Comparison of ENCODE assay signal across 1 fruit fly cellular context in genomic region chr2L:20148368-20148767, dm6.
A peak's percentile ranks its signal among the peaks of the same experiment; 100 is the strongest.
TF ChIP-seq lines count a peak whose summit lies in the region.

No protein-coding gene starts in this region.

TF ChIP-seq in whole organism, embryonic, 481 proteins besides CTCF, POLR2A, EP300 and RAD21 (continued from another document):
- TF ChIP-seq HmgZ (tag; optimal IDR thresholded peaks at IDR 0.05; lab: Kevin White, UChicago) (peak; percentile 27), stc (GFP tag; IDR thresholded peaks at IDR 0.05; lab: Robert Waterston, UW) (peak; percentile 28; the same call in 1 of the 2 replicates), row (GFP tag; IDR thresholded peaks at IDR 0.05; lab: Robert Waterston, UW) (peak; percentile 47; the same call in 2 of the 3 replicates), CG9876 (GFP tag; optimal IDR thresholded peaks at IDR 0.05; lab: Kevin White, UChicago) (peak; percentile 20), CG13287 (GFP tag; IDR thresholded peaks at IDR 0.05; lab: Robert Waterston, UW; ENCODE audit: partially characterized antibody) (peak; percentile 74), CG32772 (GFP tag; IDR thresholded peaks at IDR 0.05; lab: Robert Waterston, UW) (0 out of 2 replicates have a peak, but pooled peaks have one; percentile 8), Abd-B (GFP tag; optimal IDR thresholded peaks at IDR 0.05; lab: Kevin White, UChicago) (no peak), CG3847 (GFP tag; IDR thresholded peaks at IDR 0.05; lab: Robert Waterston, UW) (peak; percentile 86), pzg (GFP tag; optimal IDR thresholded peaks at IDR 0.05; lab: Kevin White, UChicago) (peak; percentile 82), zen2 (GFP tag; IDR thresholded peaks at IDR 0.05; lab: Robert Waterston, UW; ENCODE audit: partially characterized antibody) (peak; percentile 52; the same call in 2 of the 3 replicates), ato (GFP tag; IDR thresholded peaks at IDR 0.05; lab: Robert Waterston, UW; ENCODE audit: partially characterized antibody) (peak; percentile 49; the same call in 1 of the 2 replicates), pan (optimal IDR thresholded peaks at IDR 0.05; lab: Kevin White, UChicago) (no peak), pan (GFP tag; optimal IDR thresholded peaks at IDR 0.05 in 1 of 2, IDR thresholded peaks at IDR 0.05 in 1 of 2) (peak in 1 of 2 experiments; percentile 32), CG2889 (GFP tag; IDR thresholded peaks at IDR 0.05; lab: Robert Waterston, UW) (no peak), Lhr (GFP tag; optimal IDR thresholded peaks at IDR 0.05; lab: Kevin White, UChicago) (peak; percentile 98), eve (GFP tag; optimal IDR thresholded peaks at IDR 0.05; lab: Kevin White, UChicago) (no peak), ewg (GFP tag; optimal IDR thresholded peaks at IDR 0.05; lab: Kevin White, UChicago) (peak; percentile 86), Rfx (GFP tag; IDR thresholded peaks at IDR 0.05; lab: Robert Waterston, UW) (peak; percentile 70), sens-2 (GFP tag; IDR thresholded peaks at IDR 0.05; lab: Robert Waterston, UW) (peak; percentile 29; the same call in 1 of the 2 replicates), Ptx1 (GFP tag; IDR thresholded peaks at IDR 0.05; lab: Robert Waterston, UW) (0 out of 2 replicates have a peak, but pooled peaks have one; percentile 12), CG13624 (GFP tag; optimal IDR thresholded peaks at IDR 0.05; lab: Kevin White, UChicago) (no peak), Sin3A (optimal IDR thresholded peaks at IDR 0.05; lab: Kevin White, UChicago) (no peak), CG1024 (GFP tag; IDR thresholded peaks at IDR 0.05; lab: Robert Waterston, UW) (peak; percentile 48; the same call in 1 of the 2 replicates), Nf-YB (GFP tag; optimal IDR thresholded peaks at IDR 0.05; lab: Kevin White, UChicago) (no peak), hb (GFP tag; IDR thresholded peaks at IDR 0.05; lab: Robert Waterston, UW; ENCODE audit: partially characterized antibody) (no peak), mld (GFP tag; IDR thresholded peaks at IDR 0.05; lab: Robert Waterston, UW; ENCODE audit: partially characterized antibody) (peak; percentile 61; the same call in 1 of the 3 replicates), prd (optimal IDR thresholded peaks at IDR 0.05; lab: Kevin White, UChicago) (no peak), prd (GFP tag; IDR thresholded peaks at IDR 0.05; lab: Robert Waterston, UW) (peak; percentile 46; the same call in 2 of the 3 replicates), B-H2 (GFP tag; optimal IDR thresholded peaks at IDR 0.05; lab: Kevin White, UChicago) (peak; percentile 25), CG10366 (GFP tag; IDR thresholded peaks at IDR 0.05; lab: Robert Waterston, UW) (no peak; the same call in 1 of the 2 replicates), Dll (GFP tag; IDR thresholded peaks at IDR 0.05; lab: Robert Waterston, UW; ENCODE audit: partially characterized antibody) (0 out of 4 replicates have a peak, but pooled peaks have one; percentile 24), sr (GFP tag; IDR thresholded peaks at IDR 0.05; lab: Robert Waterston, UW) (0 out of 3 replicates have a peak, but pooled peaks have one; percentile 19), lov (optimal IDR thresholded peaks at IDR 0.05; lab: Kevin White, UChicago) (no peak), lov (GFP tag; IDR thresholded peaks at IDR 0.05; lab: Robert Waterston, UW) (peak; percentile 67; the same call in 1 of the 3 replicates), Ets97D (GFP tag; optimal IDR thresholded peaks at IDR 0.05; lab: Kevin White, UChicago) (peak; percentile 28), Tbp (GFP tag; optimal IDR thresholded peaks at IDR 0.05; lab: Kevin White, UChicago) (no peak), H15 (GFP tag; IDR thresholded peaks at IDR 0.05; lab: Robert Waterston, UW) (no peak), chif (GFP tag; optimal IDR thresholded peaks at IDR 0.05; lab: Kevin White, UChicago) (peak in 1 of 2 experiments; percentile 30)
